Worm (Caenorhabditis elegans): ENCODE measurements around the gene lips-13.
A peak's percentile ranks its signal among the peaks of the same experiment; 100 is the strongest.

lips-13 gene

ce11 chrII:1086479-1086878, 31.4 kb downstream of the lips-13 start:
- TF ChIP-seq hlh-30 (tag; optimal IDR thresholded peaks at IDR 0.05; ENCODE audit: insufficient read depth): peak; percentile 31
- peak in 1 of 2 experiments; percentile 40 for TF ChIP-seq mdl-1 (tag; optimal IDR thresholded peaks at IDR 0.05)
- no peak for TF ChIP-seq jun-1 (tag; optimal IDR thresholded peaks at IDR 0.05)

DNA sequence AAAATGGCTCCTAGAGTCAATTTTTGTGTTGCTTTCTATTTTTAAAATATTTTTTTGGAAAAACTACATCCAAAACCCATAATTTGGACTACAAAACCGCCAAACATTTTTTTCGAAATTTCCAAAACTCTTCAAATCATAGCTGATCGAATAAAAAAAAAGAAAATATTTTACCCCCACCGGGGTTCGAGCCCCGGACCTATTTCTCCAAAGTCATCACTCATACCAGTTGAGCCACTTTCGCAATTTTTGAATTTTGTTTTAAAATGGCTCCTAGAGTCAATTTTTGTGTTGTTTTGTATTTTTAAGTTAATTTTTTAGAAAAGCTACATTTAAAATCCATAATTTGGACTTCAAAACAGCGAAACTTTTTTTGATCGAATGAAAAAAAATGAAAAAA, 32.3 kb downstream of the lips-13 start:
- TF ChIP-seq R02D3.7 (tag; optimal IDR thresholded peaks at IDR 0.05): no peak
- TF ChIP-seq Y5F2A.4 (GFP tag; optimal IDR thresholded peaks at IDR 0.05): no peak
- no peak for TF ChIP-seq lin-13 (GFP tag; optimal IDR thresholded peaks at IDR 0.05)

DNA sequence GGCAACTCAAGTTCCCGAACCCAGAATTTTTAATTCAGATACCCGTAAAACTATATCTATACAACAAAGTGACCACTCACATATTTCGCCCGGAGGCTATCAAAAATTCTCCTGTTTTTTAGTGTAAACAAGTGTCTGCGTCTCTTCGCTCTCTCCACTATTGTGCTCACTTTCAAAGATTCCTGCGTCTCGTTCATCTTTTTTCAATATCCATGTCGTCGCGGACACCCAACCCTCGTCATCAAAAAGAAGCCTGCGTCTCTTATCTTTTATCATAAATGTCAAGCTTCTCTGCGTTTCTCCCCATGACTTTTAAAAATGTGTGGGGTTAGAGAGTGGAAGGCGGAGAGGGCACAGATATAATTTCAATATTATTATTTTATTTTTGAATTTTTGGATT, 32.9 kb downstream of the lips-13 start:
- TF ChIP-seq daf-16 (GFP tag; optimal IDR thresholded peaks at IDR 0.05) (peak in 1 of 2 experiments; percentile 74), daf-16 (tag; optimal IDR thresholded peaks at IDR 0.05) (peak; percentile 17), T26A8.4 (GFP tag; IDR thresholded peaks at IDR 0.05) (no peak), unc-39 (tag; optimal IDR thresholded peaks at IDR 0.05) (no peak), nhr-111 (GFP tag; optimal IDR thresholded peaks at IDR 0.05) (no peak), nhr-48 (tag; optimal IDR thresholded peaks at IDR 0.05) (no peak), vab-7 (GFP tag; IDR thresholded peaks at IDR 0.05) (no peak), saeg-2 (GFP tag; IDR thresholded peaks at IDR 0.05) (no peak), skn-1 (tag; optimal IDR thresholded peaks at IDR 0.05) (no peak), lin-38 (GFP tag; IDR thresholded peaks at IDR 0.05) (no peak), mep-1 (tag; optimal IDR thresholded peaks at IDR 0.05) (peak; percentile 26), ceh-62 (tag; optimal IDR thresholded peaks at IDR 0.05) (no peak), lin-15B (tag; optimal IDR thresholded peaks at IDR 0.05) (no peak), T20F7.1 (GFP tag; optimal IDR thresholded peaks at IDR 0.05) (no peak), nhr-11 (tag; optimal IDR thresholded peaks at IDR 0.05) (peak; percentile 66), jun-1 (tag; optimal IDR thresholded peaks at IDR 0.05) (no peak), F49E8.2 (tag; optimal IDR thresholded peaks at IDR 0.05; ENCODE audit: borderline replicate concordance) (no peak), dmd-9 (GFP tag; IDR thresholded peaks at IDR 0.05) (no peak), tag-97 (GFP tag; IDR thresholded peaks at IDR 0.05) (no peak), nhr-237 (tag; optimal IDR thresholded peaks at IDR 0.05) (no peak), hmg-1.1 (GFP tag; IDR thresholded peaks at IDR 0.05) (peak; percentile 41; the same call in 1 of the 2 replicates), fkh-10 (GFP tag; optimal IDR thresholded peaks at IDR 0.05) (peak; percentile 69), mdl-1 (tag; optimal IDR thresholded peaks at IDR 0.05) (peak in 1 of 2 experiments; percentile 65), ceh-82 (tag; optimal IDR thresholded peaks at IDR 0.05) (no peak), unc-62 (GFP tag; optimal IDR thresholded peaks at IDR 0.05 in 1 of 2) (peak in 1 of 2 experiments; percentile 34), unc-62 (tag; optimal IDR thresholded peaks at IDR 0.05) (no peak), lin-39 (tag; optimal IDR thresholded peaks at IDR 0.05) (no peak), rbr-2 (tag; optimal IDR thresholded peaks at IDR 0.05) (peak; percentile 58), pha-4 (GFP tag; IDR thresholded peaks at IDR 0.05) (no peak), pha-4 (tag; optimal IDR thresholded peaks at IDR 0.05) (peak; percentile 25), ceh-20 (GFP tag; IDR thresholded peaks at IDR 0.05) (no peak), lin-1 (GFP tag; IDR thresholded peaks at IDR 0.05) (no peak), attf-4 (tag; optimal IDR thresholded peaks at IDR 0.05) (no peak), hlh-11 (tag; optimal IDR thresholded peaks at IDR 0.05) (peak; percentile 54), mes-2 (tag; optimal IDR thresholded peaks at IDR 0.05; ENCODE audit: poor library complexity, severe bottlenecking) (peak; percentile 31), zip-11 (GFP tag; IDR thresholded peaks at IDR 0.05) (no peak), Y105C5A.15 (GFP tag; IDR thresholded peaks at IDR 0.05) (no peak), zag-1 (tag; optimal IDR thresholded peaks at IDR 0.05) (no peak), lsy-2 (tag; optimal IDR thresholded peaks at IDR 0.05) (peak in 1 of 2 experiments; percentile 57), zip-2 (tag; optimal IDR thresholded peaks at IDR 0.05) (no peak), ceh-44 (GFP tag; IDR thresholded peaks at IDR 0.05) (no peak), ztf-7 (tag; optimal IDR thresholded peaks at IDR 0.05) (no peak), nhr-28 (tag; optimal IDR thresholded peaks at IDR 0.05) (no peak), dve-1 (tag; optimal IDR thresholded peaks at IDR 0.05; ENCODE audit: insufficient read depth) (peak; percentile 65), F37D6.2 (tag; optimal IDR thresholded peaks at IDR 0.05) (peak; percentile 20), hlh-30 (tag; optimal IDR thresholded peaks at IDR 0.05; ENCODE audit: insufficient read depth) (peak; percentile 59)

All from whole organism, L4 larva.